Fruit fly (Drosophila melanogaster): ENCODE measurements around the gene CG8353.

CG8353 gene

dm6 chr2L:8164219-8164618 lies 49.6 kb upstream of the CG8353 start (continued):
- TF ChIP-seq CG13424 (tag; optimal IDR thresholded peaks at IDR 0.05) (peak; percentile 69), croc (GFP tag; conservative IDR thresholded peaks at IDR 0.05) (peak; percentile 41; the same call in 2 of the 3 replicates), sim (GFP tag; IDR thresholded peaks at IDR 0.05) (peak; percentile 73), Hmx (GFP tag; optimal IDR thresholded peaks at IDR 0.05) (no peak), sens-2 (GFP tag; IDR thresholded peaks at IDR 0.05) (peak; percentile 74), bab2 (GFP tag; optimal IDR thresholded peaks at IDR 0.05) (peak; percentile 83), BtbVII (GFP tag; optimal IDR thresholded peaks at IDR 0.05) (peak; percentile 85), chif (GFP tag; optimal IDR thresholded peaks at IDR 0.05) (peak; percentile 71 to 79), CG17361 (GFP tag; IDR thresholded peaks at IDR 0.05) (peak; percentile 69; the same call in 2 of the 3 replicates), bcd (GFP tag; optimal IDR thresholded peaks at IDR 0.05) (peak; percentile 75), E2f2 (GFP tag; IDR thresholded peaks at IDR 0.05) (peak; percentile 53; the same call in 1 of the 2 replicates), CG12104 (GFP tag; optimal IDR thresholded peaks at IDR 0.05) (peak; percentile 86), gem (tag; optimal IDR thresholded peaks at IDR 0.05) (peak; percentile 85), dpn (GFP tag; optimal IDR thresholded peaks at IDR 0.05) (peak; percentile 45 to 58), grn (GFP tag; optimal IDR thresholded peaks at IDR 0.05) (peak; percentile 74), CG8089 (GFP tag; optimal IDR thresholded peaks at IDR 0.05) (peak; percentile 77), az2 (GFP tag; optimal IDR thresholded peaks at IDR 0.05) (peak; percentile 52), CG1529 (GFP tag; optimal IDR thresholded peaks at IDR 0.05) (peak; percentile 90), CG18619 (GFP tag; optimal IDR thresholded peaks at IDR 0.05) (peak; percentile 82), CG2712 (tag; optimal IDR thresholded peaks at IDR 0.05) (peak; percentile 84), fd96Cb (tag; optimal IDR thresholded peaks at IDR 0.05) (peak; percentile 72), CG9932 (GFP tag; IDR thresholded peaks at IDR 0.05) (no peak), CG43689 (GFP tag; IDR thresholded peaks at IDR 0.05) (peak; percentile 41; the same call in 1 of the 2 replicates), MESR4 (GFP tag; optimal IDR thresholded peaks at IDR 0.05) (peak; percentile 1), CG3065 (GFP tag; optimal IDR thresholded peaks at IDR 0.05) (peak; percentile 59), Nf-YA (GFP tag; IDR thresholded peaks at IDR 0.05) (peak; percentile 59), h (optimal IDR thresholded peaks at IDR 0.05) (no peak), CG15514 (GFP tag; optimal IDR thresholded peaks at IDR 0.05) (peak; percentile 54), salm (tag; optimal IDR thresholded peaks at IDR 0.05) (peak; percentile 85), CG9727 (GFP tag; optimal IDR thresholded peaks at IDR 0.05) (peak; percentile 91), CG32772 (GFP tag; IDR thresholded peaks at IDR 0.05) (no peak), Blimp-1 (GFP tag; optimal IDR thresholded peaks at IDR 0.05) (peak; percentile 88), vfl (GFP tag; optimal IDR thresholded peaks at IDR 0.05) (peak; percentile 3), pita (GFP tag; optimal IDR thresholded peaks at IDR 0.05) (no peak), kah (GFP tag; optimal IDR thresholded peaks at IDR 0.05) (peak; percentile 75), CG11695 (GFP tag; IDR thresholded peaks at IDR 0.05) (peak; percentile 61), Poxn (GFP tag; IDR thresholded peaks at IDR 0.05) (no peak), nau (GFP tag; optimal IDR thresholded peaks at IDR 0.05) (peak; percentile 88), Med (GFP tag) (peak; percentile 90), shn (GFP tag; optimal IDR thresholded peaks at IDR 0.05) (peak; percentile 5), CG8359 (GFP tag; optimal IDR thresholded peaks at IDR 0.05; ENCODE audit: borderline replicate concordance) (peak; percentile 59), CG11247 (GFP tag; IDR thresholded peaks at IDR 0.05) (peak; percentile 59), ERR (GFP tag; optimal IDR thresholded peaks at IDR 0.05) (peak; percentile 7), CG16815 (GFP tag; optimal IDR thresholded peaks at IDR 0.05) (peak; percentile 40), gfzf (GFP tag; optimal IDR thresholded peaks at IDR 0.05) (no peak), CG10654 (GFP tag; optimal IDR thresholded peaks at IDR 0.05) (peak; percentile 57), br (optimal IDR thresholded peaks at IDR 0.05) (no peak), phol (tag; optimal IDR thresholded peaks at IDR 0.05) (peak; percentile 35), CG9876 (GFP tag; optimal IDR thresholded peaks at IDR 0.05) (peak; percentile 34), CG31224 (GFP tag; IDR thresholded peaks at IDR 0.05) (no peak), Atf-2 (GFP tag; optimal IDR thresholded peaks at IDR 0.05) (peak; percentile 65), CG17359 (tag; optimal IDR thresholded peaks at IDR 0.05) (peak; percentile 92)

Data from whole organism, embryonic.